Fruit fly (Drosophila melanogaster): ENCODE measurements around the gene GstD3.

Gene GstD3

DNA sequence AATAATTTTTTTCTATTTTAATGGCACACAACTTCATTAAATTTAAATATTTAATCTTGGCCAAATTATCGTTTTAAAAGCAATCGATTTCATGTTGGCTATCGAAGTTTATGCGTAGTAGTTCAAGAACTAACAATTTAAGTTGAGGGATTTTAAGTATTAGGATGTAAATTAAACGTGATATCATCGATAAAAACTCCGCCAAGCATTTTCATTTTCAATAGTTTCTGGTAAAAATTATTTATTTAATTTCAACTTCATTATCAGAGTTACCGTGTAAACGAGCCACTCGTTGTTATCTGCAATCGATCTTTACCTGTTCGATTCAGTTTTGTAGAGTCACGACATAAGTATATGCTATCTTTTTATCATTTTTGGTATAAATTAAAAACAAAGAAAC lies 30.1 kb downstream of the GstD3 start (continued):
- TF ChIP-seq CG17361 (GFP tag; IDR thresholded peaks at IDR 0.05) (peak; percentile 98), unpg (GFP tag; optimal IDR thresholded peaks at IDR 0.05) (peak; percentile 99), CG3838 (GFP tag; optimal IDR thresholded peaks at IDR 0.05) (peak; percentile 90), CG6813 (GFP tag; optimal IDR thresholded peaks at IDR 0.05) (peak; percentile 99), trh (GFP tag; optimal IDR thresholded peaks at IDR 0.05) (peak; percentile 91), Hey (tag; optimal IDR thresholded peaks at IDR 0.05) (peak; percentile 86), nerfin-1 (tag; optimal IDR thresholded peaks at IDR 0.05) (peak; percentile 98), CG4820 (GFP tag; optimal IDR thresholded peaks at IDR 0.05) (peak; percentile 100), maf-S (GFP tag; optimal IDR thresholded peaks at IDR 0.05) (peak; percentile 94), HmgD (GFP tag; optimal IDR thresholded peaks at IDR 0.05) (peak; percentile 93), sens (GFP tag) (peak; percentile 99), stwl (tag; optimal IDR thresholded peaks at IDR 0.05) (peak; percentile 99), CG34422 (GFP tag; IDR thresholded peaks at IDR 0.05) (peak; percentile 96), CG14667 (GFP tag; IDR thresholded peaks at IDR 0.05) (peak; percentile 84), mirr (GFP tag; optimal IDR thresholded peaks at IDR 0.05) (peak; percentile 99), CG8944 (GFP tag; optimal IDR thresholded peaks at IDR 0.05) (peak; percentile 87), Max (GFP tag; optimal IDR thresholded peaks at IDR 0.05) (peak; percentile 100), dimm (GFP tag; IDR thresholded peaks at IDR 0.05) (peak; percentile 86), ase (GFP tag; IDR thresholded peaks at IDR 0.05) (peak; percentile 94), gcm (GFP tag; optimal IDR thresholded peaks at IDR 0.05) (peak; percentile 98), CG10274 (GFP tag; optimal IDR thresholded peaks at IDR 0.05) (peak; percentile 95), CG6683 (GFP tag; optimal IDR thresholded peaks at IDR 0.05) (peak; percentile 98), row (GFP tag; IDR thresholded peaks at IDR 0.05) (peak; percentile 98), Antp (GFP tag; optimal IDR thresholded peaks at IDR 0.05) (peak; percentile 86), TFAM (GFP tag; optimal IDR thresholded peaks at IDR 0.05) (peak; percentile 94), ro (GFP tag; IDR thresholded peaks at IDR 0.05) (peak; percentile 63), CG32532 (GFP tag; IDR thresholded peaks at IDR 0.05) (peak; percentile 96), CG11695 (GFP tag; IDR thresholded peaks at IDR 0.05) (peak; percentile 97), al (GFP tag; IDR thresholded peaks at IDR 0.05) (peak; percentile 87), CG8281 (tag; optimal IDR thresholded peaks at IDR 0.05) (peak; percentile 91), CG10267 (tag; optimal IDR thresholded peaks at IDR 0.05) (peak; percentile 100), jumu (GFP tag; optimal IDR thresholded peaks at IDR 0.05) (peak; percentile 88), Atf-2 (GFP tag; optimal IDR thresholded peaks at IDR 0.05) (peak; percentile 90), CG2875 (GFP tag; optimal IDR thresholded peaks at IDR 0.05) (peak; percentile 94), Kr (GFP tag; optimal IDR thresholded peaks at IDR 0.05) (peak; percentile 36), amos (GFP tag; IDR thresholded peaks at IDR 0.05; ENCODE audit: partially characterized antibody) (no peak), CG3407 (GFP tag; optimal IDR thresholded peaks at IDR 0.05) (peak; percentile 95), CG6791 (GFP tag; IDR thresholded peaks at IDR 0.05; ENCODE audit: partially characterized antibody) (no peak), CG7987 (GFP tag; optimal IDR thresholded peaks at IDR 0.05) (peak; percentile 96), nom (GFP tag; optimal IDR thresholded peaks at IDR 0.05) (peak; percentile 99), Trl (optimal IDR thresholded peaks at IDR 0.05) (no peak), Trl (GFP tag; optimal IDR thresholded peaks at IDR 0.05) (peak; percentile 95), CG6272 (GFP tag; IDR thresholded peaks at IDR 0.05) (peak; percentile 73), Lpt (GFP tag; optimal IDR thresholded peaks at IDR 0.05) (no peak), kay (GFP tag; optimal IDR thresholded peaks at IDR 0.05) (peak; percentile 89), br (optimal IDR thresholded peaks at IDR 0.05) (no peak), phol (tag; optimal IDR thresholded peaks at IDR 0.05) (peak; percentile 99), gro (GFP tag; optimal IDR thresholded peaks at IDR 0.05) (peak; percentile 97), Doc3 (GFP tag; IDR thresholded peaks at IDR 0.05; ENCODE audit: partially characterized antibody) (0 out of 3 replicates have a peak, but pooled peaks have one; percentile 44), CG4730 (GFP tag; IDR thresholded peaks at IDR 0.05) (peak; percentile 86), slou (GFP tag; optimal IDR thresholded peaks at IDR 0.05) (peak; percentile 86), CG14965 (GFP tag; optimal IDR thresholded peaks at IDR 0.05; ENCODE audit: borderline replicate concordance) (peak; percentile 89)
